Fruit fly (Drosophila melanogaster) whole organism, pupa: ENCODE data around the gene CG18598.

ENCODE experiments used
- CG10348 ChIP-seq: fragments of 200-800 bp; sonication (Bioruptor generic); IDR thresholded peaks from 2 replicates; pipeline ENCODE4 v1.3.6; 2022; ENCODE audit warnings: missing biosample characterization, missing genetic modification characterization
- CG12605 ChIP-seq: fragments of 200-800 bp; sonication (Bioruptor generic); IDR thresholded peaks from 2 replicates; pipeline ENCODE4 v1.3.6; 2022; ENCODE audit warnings: missing biosample characterization, missing genetic modification characterization
- CG13204 ChIP-seq: fragments of 200-800 bp; sonication (Bioruptor generic); optimal IDR thresholded peaks from 2 replicates; lab custom pipeline; 2018; ENCODE audit warnings: missing biosample characterization, mild to moderate bottlenecking, missing genetic modification characterization, moderate library complexity
- CG14655 ChIP-seq: fragments of 200-800 bp; sonication (Bioruptor generic); optimal IDR thresholded peaks from 3 replicates; lab custom pipeline; 2017; ENCODE audit warnings: mild to moderate bottlenecking, missing biosample characterization, missing genetic modification reagents, missing genetic modification characterization
- CG15710 ChIP-seq: fragments of 200-800 bp; sonication (Bioruptor generic); optimal IDR thresholded peaks from 2 replicates; lab custom pipeline; 2018; ENCODE audit warnings: missing biosample characterization, mild to moderate bottlenecking, missing genetic modification characterization, moderate library complexity
- CG17806 ChIP-seq: fragments of 200-800 bp; sonication (Bioruptor generic); optimal IDR thresholded peaks from 2 replicates; lab custom pipeline; 2018; ENCODE audit warnings: missing biosample characterization, mild to moderate bottlenecking, missing genetic modification characterization, moderate library complexity
- CG32121 ChIP-seq: fragments of 200-800 bp; sonication (Bioruptor generic); IDR thresholded peaks from 2 replicates; pipeline ENCODE4 v1.3.6; 2022; ENCODE audit warnings: missing biosample characterization, missing genetic modification characterization
- CG34367 ChIP-seq: fragments of 200-800 bp; sonication (Bioruptor generic); optimal IDR thresholded peaks from 2 replicates; lab custom pipeline; 2018; ENCODE audit warnings: missing biosample characterization, mild to moderate bottlenecking, missing genetic modification characterization
- CG4496 ChIP-seq: fragments of 200-800 bp; sonication (Bioruptor generic); IDR thresholded peaks from 3 replicates; pipeline ENCODE4 v1.3.6; 2022; ENCODE audit warnings: missing biosample characterization, missing genetic modification characterization
- CG8159 ChIP-seq: fragments of 200-800 bp; sonication (Bioruptor generic); optimal IDR thresholded peaks from 3 replicates; lab custom pipeline; 2018; ENCODE audit warnings: missing biosample characterization, mild to moderate bottlenecking, missing genetic modification characterization, moderate library complexity
- CG8301 ChIP-seq: fragments of 200-800 bp; sonication (Bioruptor generic); optimal IDR thresholded peaks from 2 replicates; lab custom pipeline; 2018; ENCODE audit warnings: missing biosample characterization, mild to moderate bottlenecking, missing genetic modification characterization
- CG9948 ChIP-seq: fragments of 200-800 bp; sonication (Bioruptor generic); optimal IDR thresholded peaks from 2 replicates; lab custom pipeline; 2018; ENCODE audit warnings: missing biosample characterization, mild to moderate bottlenecking, missing genetic modification characterization, moderate library complexity
- D1 ChIP-seq: fragments of 200-800 bp; sonication (Bioruptor generic); optimal IDR thresholded peaks from 2 replicates; lab custom pipeline; 2018; ENCODE audit warnings: missing biosample characterization, mild to moderate bottlenecking, missing genetic modification characterization, moderate library complexity
- EcR ChIP-seq: fragments of 200-800 bp; sonication (Bioruptor generic); optimal IDR thresholded peaks from 3 replicates; lab custom pipeline; 2019; ENCODE audit warnings: missing biosample characterization, missing genetic modification characterization, mild to moderate bottlenecking, moderate library complexity, missing genetic modification reagents
- Ets98B ChIP-seq: fragments of 200-800 bp; sonication (Bioruptor generic); IDR thresholded peaks from 2 replicates; pipeline ENCODE4 v1.3.6; 2022; ENCODE audit warnings: missing biosample characterization, missing genetic modification characterization
- Pif1A ChIP-seq: fragments of 200-800 bp; sonication (Bioruptor generic); optimal IDR thresholded peaks from 3 replicates; lab custom pipeline; 2016; ENCODE audit warnings: missing biosample characterization, missing genetic modification characterization
- Pif1B ChIP-seq: fragments of 200-800 bp; sonication (Bioruptor generic); optimal IDR thresholded peaks from 3 replicates; lab custom pipeline; 2016; ENCODE audit warnings: missing biosample characterization, missing genetic modification characterization
- Snoo ChIP-seq: fragments of 200-800 bp; sonication (Bioruptor generic); optimal IDR thresholded peaks from 3 replicates; lab custom pipeline; 2017; ENCODE audit warnings: missing biosample characterization, mild to moderate bottlenecking, missing genetic modification characterization, inconsistent platforms
- fd96Ca ChIP-seq: fragments of 200-800 bp; sonication (Bioruptor generic); IDR thresholded peaks from 3 replicates; pipeline ENCODE4 v1.3.6; 2022; ENCODE audit warnings: missing biosample characterization, missing genetic modification characterization
- gl ChIP-seq: fragments of 200-800 bp; sonication (Bioruptor generic); optimal IDR thresholded peaks from 2 replicates; lab custom pipeline; 2018; ENCODE audit warnings: missing biosample characterization, mild to moderate bottlenecking, missing genetic modification characterization
- rn ChIP-seq: fragments of 200-800 bp; sonication (Bioruptor generic); IDR thresholded peaks from 2 replicates; pipeline ENCODE4 v1.3.6; 2022; ENCODE audit warnings: missing biosample characterization, missing genetic modification characterization

Gene CG18598

DNA sequence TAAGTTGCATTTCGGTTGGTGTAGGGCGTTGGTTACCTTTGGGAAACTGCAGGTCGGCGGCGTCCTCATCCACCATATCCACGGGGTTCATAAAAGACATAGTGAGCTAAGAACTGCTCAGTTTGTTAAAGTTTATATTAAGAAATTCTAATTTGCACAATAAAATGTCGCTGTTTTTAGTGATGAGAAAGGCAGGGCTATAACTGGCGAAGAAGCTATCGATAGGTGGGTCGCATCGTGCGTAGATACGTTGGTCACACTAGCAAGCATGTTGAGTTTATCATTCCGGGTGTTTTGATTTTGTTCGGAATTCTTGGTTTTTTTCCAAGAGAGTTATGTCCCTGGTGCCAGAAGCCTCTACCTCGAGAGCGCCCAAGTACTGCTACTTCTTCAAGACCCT lies 4.4 kb downstream of the CG18598 start, which contains the start of the genes Ada2a, Polr2D, Tgs1 and moi:
Gene Ada2a, minus strand, starts transcription at position 207 of the 400 bp plus-strand sequence.
Gene Polr2D, minus strand, starts transcription at position 207 of the 400 bp plus-strand sequence.
Gene Tgs1, plus strand, starts transcription at position 250 of the 400 bp plus-strand sequence.
Gene moi, plus strand, starts transcription at position 250 of the 400 bp plus-strand sequence.
- TF ChIP-seq Snoo (tag; lab: Kevin White, UChicago) (no peak), gl (tag; lab: Kevin White, UChicago) (no peak), CG15710 (tag; lab: Kevin White, UChicago) (no peak), D1 (tag; lab: Kevin White, UChicago) (no peak), CG12605 (GFP tag; lab: Robert Waterston, UW) (no peak), Pif1B (no peak), CG14655 (GFP tag; lab: Kevin White, UChicago) (no peak)

DNA sequence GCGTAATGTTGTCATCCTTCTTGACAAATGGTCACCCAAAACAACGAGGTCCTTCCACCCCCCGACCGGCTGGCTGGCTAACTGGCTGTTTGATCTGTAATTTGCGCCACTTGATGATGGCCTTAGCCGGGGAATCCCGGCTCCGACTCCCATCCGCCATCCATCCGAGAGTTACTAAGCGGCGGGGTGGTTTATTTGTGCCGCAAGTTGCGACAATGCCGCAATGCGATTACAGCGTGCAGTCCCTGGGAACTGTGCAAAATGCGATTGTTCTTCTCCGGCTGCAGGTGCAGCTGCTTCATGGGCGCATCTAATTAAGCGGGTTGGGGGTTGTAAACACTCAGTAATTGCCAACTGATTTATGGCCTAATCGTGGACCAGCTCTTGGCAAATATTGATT lies 9.1 kb downstream of the CG18598 start:
- TF ChIP-seq CG17806 (tag; lab: Kevin White, UChicago), result no peak
- no peak for TF ChIP-seq CG15710 (tag; lab: Kevin White, UChicago)
- no peak for TF ChIP-seq Ets98B (GFP tag; lab: Robert Waterston, UW)
- no peak for TF ChIP-seq CG13204 (GFP tag; lab: Kevin White, UChicago)
- no peak for TF ChIP-seq CG4496 (GFP tag; lab: Robert Waterston, UW)
- TF ChIP-seq CG32121 (GFP tag; lab: Robert Waterston, UW), result no peak
- TF ChIP-seq CG14655 (GFP tag; lab: Kevin White, UChicago), result no peak
- TF ChIP-seq rn (GFP tag; lab: Robert Waterston, UW), result no peak
- no peak for TF ChIP-seq D1 (tag; lab: Kevin White, UChicago)
- no peak for TF ChIP-seq CG8159 (tag; lab: Kevin White, UChicago)
- no peak for TF ChIP-seq CG9948 (tag; lab: Kevin White, UChicago)
- TF ChIP-seq, all 21 proteins: peak for 0

- TF ChIP-seq CG10348 (GFP tag; lab: Robert Waterston, UW), result no peak
- no peak for TF ChIP-seq CG15710 (tag; lab: Kevin White, UChicago)
- no peak for TF ChIP-seq Ets98B (GFP tag; lab: Robert Waterston, UW)
- no peak for TF ChIP-seq fd96Ca (GFP tag; lab: Robert Waterston, UW)
- TF ChIP-seq Pif1B, result no peak
- TF ChIP-seq gl (tag; lab: Kevin White, UChicago), result no peak
- no peak for TF ChIP-seq CG12605 (GFP tag; lab: Robert Waterston, UW)
- TF ChIP-seq D1 (tag; lab: Kevin White, UChicago), result no peak
- no peak for TF ChIP-seq CG32121 (GFP tag; lab: Robert Waterston, UW)
- no peak for TF ChIP-seq CG8301 (tag; lab: Kevin White, UChicago)
- no peak for TF ChIP-seq CG14655 (GFP tag; lab: Kevin White, UChicago)
- no peak for TF ChIP-seq CG9948 (tag; lab: Kevin White, UChicago)
- TF ChIP-seq EcR (GFP tag; lab: Kevin White, UChicago), result no peak
- no peak for TF ChIP-seq Pif1A (GFP tag; lab: Kevin White, UChicago)
- no peak for TF ChIP-seq CG17806 (tag; lab: Kevin White, UChicago)
- TF ChIP-seq CG8159 (tag; lab: Kevin White, UChicago), result no peak
These were observed 10.7 kb downstream of the CG18598 start for dm6 chr3R:18261602-18262001.

DNA sequence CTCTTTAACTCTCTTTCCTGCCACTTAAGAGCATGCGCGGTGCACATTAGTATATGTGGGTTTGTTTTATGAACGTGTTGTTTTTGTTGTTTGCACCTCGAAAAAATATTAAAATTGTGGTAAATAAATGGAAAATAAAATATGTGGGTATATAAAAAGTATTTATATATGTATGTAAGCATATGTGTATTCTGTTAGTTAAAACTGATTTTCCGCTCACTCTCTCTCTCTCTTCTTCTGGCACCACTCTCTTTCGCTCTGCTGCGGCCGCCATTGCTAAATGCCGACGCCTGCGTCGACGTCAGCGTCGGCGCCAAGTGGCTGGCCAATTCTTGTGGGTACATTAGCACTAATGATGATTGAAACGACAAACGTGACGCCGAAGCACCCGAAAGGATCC lies 14.4 kb downstream of the CG18598 start:
- TF ChIP-seq CG15710 (tag; lab: Kevin White, UChicago) (no peak), CG8301 (tag; lab: Kevin White, UChicago) (no peak), CG17806 (tag; lab: Kevin White, UChicago) (no peak), rn (GFP tag; lab: Robert Waterston, UW) (no peak), CG10348 (GFP tag; lab: Robert Waterston, UW) (no peak)
- TF ChIP-seq, all 21 proteins: peak for 0

- no peak for TF ChIP-seq Ets98B (GFP tag; lab: Robert Waterston, UW)
- TF ChIP-seq Pif1A (GFP tag; lab: Kevin White, UChicago), result no peak
- TF ChIP-seq rn (GFP tag; lab: Robert Waterston, UW), result no peak
- TF ChIP-seq CG17806 (tag; lab: Kevin White, UChicago), result no peak
- no peak for TF ChIP-seq CG14655 (GFP tag; lab: Kevin White, UChicago)
- TF ChIP-seq, all 21 proteins: peak for 0
These were observed 15.8 kb downstream of the CG18598 start for dm6 chr3R:18266665-18267064.

- no peak for TF ChIP-seq rn (GFP tag; lab: Robert Waterston, UW)
- TF ChIP-seq CG14655 (GFP tag; lab: Kevin White, UChicago), result no peak
- TF ChIP-seq EcR (GFP tag; lab: Kevin White, UChicago), result no peak
These were observed 16.6 kb downstream of the CG18598 start, which contains the start of gene CG18599 for dm6 chr3R:18267489-18267888. Gene CG18599 (plus strand): TSS chr3R:18267789.

DNA sequence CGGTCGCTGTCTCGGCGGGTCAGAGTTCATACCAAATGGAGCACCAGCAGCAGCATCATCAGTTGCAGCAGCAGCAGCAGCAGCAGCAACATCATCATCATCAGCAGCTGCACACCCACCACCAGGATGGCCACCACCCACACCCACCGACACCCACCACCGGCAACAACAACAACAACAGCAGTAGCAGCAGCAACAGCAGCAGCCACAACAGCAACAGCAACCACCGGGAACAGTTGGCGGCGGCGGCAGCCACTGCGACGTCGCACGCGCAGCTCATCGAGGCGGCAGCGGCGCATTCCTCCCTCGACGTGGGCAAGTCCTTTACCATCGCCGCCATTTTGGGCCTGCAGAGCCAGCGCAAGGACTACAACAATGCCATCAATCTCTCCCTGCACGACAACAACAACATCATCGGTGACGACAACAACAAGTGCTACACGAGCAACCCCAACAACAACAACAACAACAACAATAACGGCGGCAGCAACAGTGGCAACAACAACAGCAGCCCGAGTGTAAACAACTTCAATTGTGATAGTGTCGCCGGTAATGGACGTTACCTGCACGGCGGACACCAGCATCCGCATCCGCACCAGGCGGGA lies 18.9 kb downstream of the CG18598 start:
- no peak for TF ChIP-seq Pif1B
- no peak for TF ChIP-seq CG4496 (GFP tag; lab: Robert Waterston, UW)
- no peak for TF ChIP-seq CG13204 (GFP tag; lab: Kevin White, UChicago)
- TF ChIP-seq EcR (GFP tag; lab: Kevin White, UChicago), result no peak
- no peak for TF ChIP-seq CG15710 (tag; lab: Kevin White, UChicago)
- TF ChIP-seq fd96Ca (GFP tag; lab: Robert Waterston, UW), result no peak
- no peak for TF ChIP-seq CG34367
- no peak for TF ChIP-seq Ets98B (GFP tag; lab: Robert Waterston, UW)
- no peak for TF ChIP-seq CG8301 (tag; lab: Kevin White, UChicago)
- no peak for TF ChIP-seq D1 (tag; lab: Kevin White, UChicago)
- no peak for TF ChIP-seq CG12605 (GFP tag; lab: Robert Waterston, UW)
- TF ChIP-seq CG32121 (GFP tag; lab: Robert Waterston, UW), result no peak
- no peak for TF ChIP-seq CG14655 (GFP tag; lab: Kevin White, UChicago)
- no peak for TF ChIP-seq CG8159 (tag; lab: Kevin White, UChicago)
- no peak for TF ChIP-seq gl (tag; lab: Kevin White, UChicago)
- no peak for TF ChIP-seq Pif1A (GFP tag; lab: Kevin White, UChicago)
- TF ChIP-seq Snoo (tag; lab: Kevin White, UChicago), result no peak
- no peak for TF ChIP-seq CG10348 (GFP tag; lab: Robert Waterston, UW)
- TF ChIP-seq rn (GFP tag; lab: Robert Waterston, UW), result no peak
